Worm (Caenorhabditis elegans) whole organism, L2 larva: ENCODE measurements around the gene clec-167.

Experiments used
- aly-2 ChIP-seq: fragments of 150-350 bp; optimal IDR thresholded peaks from 2 replicates; lab custom pipeline; 2014; ENCODE audit warnings: missing biosample characterization, missing genetic modification characterization
- elt-3 ChIP-seq: sonication (generic microtip); optimal IDR thresholded peaks from 2 replicates; lab custom pipeline; 2017; ENCODE audit warnings: missing biosample characterization, missing genetic modification characterization
- zag-1 ChIP-seq: fragments of 150-350 bp; optimal IDR thresholded peaks from 2 replicates; lab custom pipeline; 2014; ENCODE audit warnings: missing biosample characterization, missing genetic modification characterization

DNA sequence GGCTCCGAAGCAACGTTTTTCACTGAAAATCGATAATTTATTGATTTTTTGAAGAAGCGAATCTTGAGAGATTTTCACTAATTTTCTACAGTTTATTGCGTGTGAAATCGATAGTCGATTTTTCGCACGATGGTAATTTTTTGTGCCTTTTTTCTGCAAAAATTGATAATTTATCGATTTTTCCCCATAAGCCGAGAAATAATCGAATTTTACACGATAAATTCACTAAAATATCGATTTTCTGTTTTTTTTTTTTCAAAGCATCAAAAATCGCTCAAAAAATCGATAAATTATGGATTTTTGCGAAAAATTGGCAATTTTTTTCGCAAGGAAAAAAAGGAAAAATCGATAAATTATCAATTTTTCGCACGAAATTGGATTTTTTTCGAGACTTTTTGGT is 19.7 kb downstream of the clec-167 start:
- TF ChIP-seq elt-3 (tag; lab: Kevin White, UChicago) (no peak), aly-2 (no peak), zag-1 (tag; lab: Kevin White, UChicago) (no peak)
